Worm (Caenorhabditis elegans): ENCODE data around the gene Y7A9D.1.
"Not testable (repeated sequence)": the region's sequence is repeated elsewhere in the genome, so short reads cannot be mapped to it uniquely, and the experiment has no call there.

Gene Y7A9D.1

DNA sequence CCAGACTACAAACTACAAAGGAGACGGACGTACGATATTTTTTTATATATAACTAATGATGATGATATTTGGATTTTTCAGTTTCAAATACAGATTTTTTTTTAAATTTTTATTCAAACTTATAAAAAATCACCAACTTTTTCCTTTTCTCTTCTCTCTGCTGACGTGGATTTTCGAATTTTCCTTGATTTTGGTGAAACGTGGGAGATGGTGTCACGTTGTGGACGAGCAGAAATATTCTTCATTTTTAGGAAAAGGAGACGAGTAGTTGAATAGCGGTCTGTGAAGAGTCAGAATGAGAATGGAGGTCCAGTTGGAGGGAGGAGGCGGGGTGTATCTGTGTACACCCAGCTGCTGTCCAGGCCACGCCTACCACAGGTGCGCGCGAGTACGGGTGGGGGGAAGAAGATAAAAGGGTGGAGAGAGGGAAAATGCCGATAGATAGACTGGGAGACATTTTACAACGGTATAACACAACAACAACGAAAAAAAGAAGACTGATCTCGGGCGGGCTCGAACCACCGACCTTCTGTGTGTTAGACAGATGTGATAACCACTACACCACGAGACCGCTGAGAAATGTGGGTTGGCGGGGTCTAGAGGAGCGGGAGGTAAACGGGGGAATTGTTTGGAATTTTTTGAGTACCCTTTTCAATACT, at the start of gene Y7A9D.1:
Gene Y7A9D.1 (minus strand): TSS at position 283 of the 659 bp plus-strand sequence.
- no peak for TF ChIP-seq nhr-76 (tag; optimal IDR thresholded peaks at IDR 0.05)
- peak; percentile 58 for TF ChIP-seq lin-13 (tag; optimal IDR thresholded peaks at IDR 0.05)
- TF ChIP-seq M03D4.4 (tag; optimal IDR thresholded peaks at IDR 0.05) = peak; percentile 85
- TF ChIP-seq mep-1 (tag; optimal IDR thresholded peaks at IDR 0.05) = no peak
- TF ChIP-seq ceh-43 (GFP tag; optimal IDR thresholded peaks at IDR 0.05) = no peak
- TF ChIP-seq tbx-8 (GFP tag; optimal IDR thresholded peaks at IDR 0.05) = peak; percentile 75
- TF ChIP-seq nhr-2 (tag; optimal IDR thresholded peaks at IDR 0.05) = no peak
- TF ChIP-seq ztf-11 (tag; optimal IDR thresholded peaks at IDR 0.05) = peak; percentile 45
- peak; percentile 84 for TF ChIP-seq mls-2 (tag; optimal IDR thresholded peaks at IDR 0.05)
- no peak for TF ChIP-seq nhr-12 (tag; optimal IDR thresholded peaks at IDR 0.05)
- peak; percentile 77 for TF ChIP-seq cnd-1 (tag; optimal IDR thresholded peaks at IDR 0.05)
- TF ChIP-seq sem-2 (GFP tag; optimal IDR thresholded peaks at IDR 0.05) = peak; percentile 61
- TF ChIP-seq unc-39 (tag; optimal IDR thresholded peaks at IDR 0.05) = no peak
- peak; percentile 24 for TF ChIP-seq unc-62 (GFP tag; optimal IDR thresholded peaks at IDR 0.05)
- peak; percentile 13 for TF ChIP-seq bed-3 (GFP tag; optimal IDR thresholded peaks at IDR 0.05)
- TF ChIP-seq mab-5 (tag; optimal IDR thresholded peaks at IDR 0.05) = no peak
- peak; percentile 13 for TF ChIP-seq lsy-2 (tag; optimal IDR thresholded peaks at IDR 0.05)
- no peak for TF ChIP-seq nhr-28 (tag; optimal IDR thresholded peaks at IDR 0.05)
- TF ChIP-seq elt-3 (tag; optimal IDR thresholded peaks at IDR 0.05) = no peak
- peak; percentile 89 for TF ChIP-seq hlh-1 (tag; optimal IDR thresholded peaks at IDR 0.05)
- no peak for TF ChIP-seq elt-1 (tag; optimal IDR thresholded peaks at IDR 0.05; ENCODE audit: borderline replicate concordance, insufficient read depth)
- peak; percentile 56 for TF ChIP-seq flh-1 (GFP tag; optimal IDR thresholded peaks at IDR 0.05)
- TF ChIP-seq sptf-1 (tag; optimal IDR thresholded peaks at IDR 0.05) = peak; percentile 90
- peak; percentile 84 for TF ChIP-seq drap-1 (GFP tag; optimal IDR thresholded peaks at IDR 0.05)
- TF ChIP-seq pha-4 (tag; optimal IDR thresholded peaks at IDR 0.05) = no peak
- no peak for TF ChIP-seq snpc-4 (tag; optimal IDR thresholded peaks at IDR 0.05)
- TF ChIP-seq blmp-1 (tag; optimal IDR thresholded peaks at IDR 0.05) = no peak
- peak; percentile 61 for TF ChIP-seq ham-2 (GFP tag; optimal IDR thresholded peaks at IDR 0.05)
- no peak for TF ChIP-seq ceh-39 (tag; optimal IDR thresholded peaks at IDR 0.05)
- TF ChIP-seq lin-32 (GFP tag; optimal IDR thresholded peaks at IDR 0.05) = peak; percentile 93
- TF ChIP-seq zip-8 (tag; optimal IDR thresholded peaks at IDR 0.05) = no peak
- no peak for TF ChIP-seq nhr-237 (tag; optimal IDR thresholded peaks at IDR 0.05)
- peak; percentile 73 for TF ChIP-seq unc-120 (tag; optimal IDR thresholded peaks at IDR 0.05; ENCODE audit: poor library complexity, severe bottlenecking)
- TF ChIP-seq ces-1 (GFP tag; optimal IDR thresholded peaks at IDR 0.05) = no peak
- TF ChIP-seq ceh-83 (GFP tag; optimal IDR thresholded peaks at IDR 0.05) = peak; percentile 89

ce11 chrIV:16424337-16424736, 42.3 kb upstream of the Y7A9D.1 start, which contains the start of gene Y10G11A.1:
Y10G11A.1 (plus strand) TSS chrIV:16424637.
- TF ChIP-seq mls-2, elt-3, nhr-2 (tag; optimal IDR thresholded peaks at IDR 0.05): not testable (repeated sequence)

ce11 chrIV:16421903-16422557, 40.0 kb upstream of the Y7A9D.1 start:
- TF ChIP-seq M03D4.4 (tag; optimal IDR thresholded peaks at IDR 0.05) (no peak), lsy-2 (tag; optimal IDR thresholded peaks at IDR 0.05) (no peak), ztf-11 (tag; optimal IDR thresholded peaks at IDR 0.05) (no peak), nhr-2 (tag; optimal IDR thresholded peaks at IDR 0.05) (no peak), nhr-76 (tag; optimal IDR thresholded peaks at IDR 0.05) (no peak), sem-2 (GFP tag; optimal IDR thresholded peaks at IDR 0.05) (no peak), nhr-12 (tag; optimal IDR thresholded peaks at IDR 0.05) (no peak)
